Worm (Caenorhabditis elegans) whole organism, young adult: Measurements from ENCODE around the gene ugt-58.
A peak's percentile ranks its signal among the peaks of the same experiment; 100 is the strongest.

Experiments used
- B0019.2 ChIP-seq: fragments of 200-800 bp; sonication (Bioruptor generic); conservative IDR thresholded peaks from 2 replicates; pipeline ENCODE4 v1.3.6; 2022; ENCODE audit warnings: missing genetic modification reagents, missing genetic modification characterization, missing compliant biosample characterization
- F37B4.10 ChIP-seq: fragments of 200-800 bp; sonication (Bioruptor generic); IDR thresholded peaks from 2 replicates; pipeline ENCODE4 v1.3.6; 2022; ENCODE audit warnings: missing genetic modification characterization, missing compliant biosample characterization
- K11D2.4 ChIP-seq: fragments of 200-800 bp; sonication (Bioruptor generic); IDR thresholded peaks from 2 replicates; pipeline ENCODE4 v1.3.6; 2022; ENCODE audit warnings: missing genetic modification reagents, missing genetic modification characterization, missing compliant biosample characterization
- K12H6.12 ChIP-seq: fragments of 200-800 bp; sonication (Bioruptor generic); optimal IDR thresholded peaks from 2 replicates; lab custom pipeline; 2018; ENCODE audit warnings: mild to moderate bottlenecking, missing genetic modification characterization, missing compliant biosample characterization
- Y56A3A.18 ChIP-seq: fragments of 200-800 bp; sonication (Bioruptor generic); IDR thresholded peaks from 2 replicates; pipeline ENCODE4 v1.3.6; 2022; ENCODE audit warnings: missing genetic modification reagents, missing genetic modification characterization, missing compliant biosample characterization
- Y79H2A.3 ChIP-seq: fragments of 200-800 bp; sonication (Bioruptor generic); conservative IDR thresholded peaks from 2 replicates; pipeline ENCODE4 v1.3.6; 2022; ENCODE audit warnings: missing genetic modification reagents, missing genetic modification characterization, missing compliant biosample characterization
- ZK185.1 ChIP-seq: sonication (generic microtip); optimal IDR thresholded peaks from 2 replicates; lab custom pipeline; 2016; ENCODE audit warnings: mild to moderate bottlenecking, missing genetic modification characterization, missing compliant biosample characterization; ENCODE audit not compliant: poor library complexity, severe bottlenecking
- akir-1 ChIP-seq: fragments of 200-800 bp; sonication (Bioruptor generic); optimal IDR thresholded peaks from 2 replicates; lab custom pipeline; 2018; ENCODE audit warnings: mild to moderate bottlenecking, missing genetic modification characterization, moderate library complexity, missing compliant biosample characterization
- aptf-3 ChIP-seq: fragments of 200-800 bp; sonication (Bioruptor generic); IDR thresholded peaks from 2 replicates; pipeline ENCODE4 v1.3.6; 2022; ENCODE audit warnings: missing genetic modification characterization, missing compliant biosample characterization
- athp-1 ChIP-seq: sonication (generic microtip); optimal IDR thresholded peaks from 2 replicates; lab custom pipeline; 2017; ENCODE audit warnings: mild to moderate bottlenecking, missing genetic modification characterization, missing compliant biosample characterization
- attf-6 ChIP-seq: fragments of 200-800 bp; sonication (Bioruptor generic); IDR thresholded peaks from 2 replicates; pipeline ENCODE4 v1.3.6; 2022; ENCODE audit warnings: missing genetic modification reagents, missing genetic modification characterization, missing compliant biosample characterization
- bed-1 ChIP-seq: fragments of 200-800 bp; sonication (Bioruptor generic); IDR thresholded peaks from 2 replicates; pipeline ENCODE4 v1.3.6; 2022; ENCODE audit warnings: missing genetic modification reagents, missing genetic modification characterization, missing compliant biosample characterization
- bed-2 ChIP-seq: fragments of 200-800 bp; sonication (Bioruptor generic); IDR thresholded peaks from 2 replicates; pipeline ENCODE4 v1.3.6; 2022; ENCODE audit warnings: missing genetic modification reagents, missing genetic modification characterization, missing compliant biosample characterization
- cebp-1 ChIP-seq, 2 experiments: fragments of 200-800 bp in 1 of 2; sonication (Bioruptor generic) in 1 of 2; sonication (generic microtip) in 1 of 2; IDR thresholded peaks in 1 of 2; optimal IDR thresholded peaks in 1 of 2; 2 replicates each; pipeline versions ENCODE4 v1.3.6 to Lab custom; 2017 to 2022; ENCODE audit warnings: missing compliant biosample characterization in 2 of 2, missing genetic modification characterization in 2 of 2, mild to moderate bottlenecking in 1 of 2, missing genetic modification reagents in 1 of 2, moderate library complexity in 1 of 2
- ceh-100 ChIP-seq: fragments of 200-800 bp; sonication (Bioruptor generic); IDR thresholded peaks from 2 replicates; pipeline ENCODE4 v1.3.6; 2022; ENCODE audit warnings: missing genetic modification reagents, missing genetic modification characterization, missing compliant biosample characterization
- chd-7 ChIP-seq: sonication (generic microtip); optimal IDR thresholded peaks from 2 replicates; lab custom pipeline; 2016; ENCODE audit warnings: mild to moderate bottlenecking, missing genetic modification characterization, moderate library complexity, missing compliant biosample characterization
- dox-1 ChIP-seq: fragments of 200-800 bp; sonication (Bioruptor generic); IDR thresholded peaks from 2 replicates; pipeline ENCODE4 v1.3.6; 2022; ENCODE audit warnings: missing genetic modification reagents, missing genetic modification characterization, missing compliant biosample characterization
- dpl-1 ChIP-seq: fragments of 150-350 bp; optimal IDR thresholded peaks from 2 replicates; lab custom pipeline; 2014; ENCODE audit warnings: missing biosample characterization, missing genetic modification reagents, missing genetic modification characterization
- efl-1 ChIP-seq: fragments of 150-350 bp; optimal IDR thresholded peaks from 2 replicates; lab custom pipeline; 2014; ENCODE audit warnings: missing biosample characterization, missing genetic modification reagents, missing genetic modification characterization
- gei-17 ChIP-seq: fragments of 200-800 bp; sonication (Bioruptor generic); optimal IDR thresholded peaks from 2 replicates; lab custom pipeline; 2018; ENCODE audit warnings: mild to moderate bottlenecking, missing genetic modification characterization, missing compliant biosample characterization
- him-1 ChIP-seq: sonication (generic microtip); optimal IDR thresholded peaks from 2 replicates; lab custom pipeline; 2016; ENCODE audit warnings: missing genotype, missing genetic modification reagents, missing genetic modification characterization, missing compliant biosample characterization
- hlh-12 ChIP-seq: sonication (generic microtip); optimal IDR thresholded peaks from 2 replicates; lab custom pipeline; 2016; ENCODE audit warnings: missing genetic modification characterization, missing compliant biosample characterization
- hmg-1.2 ChIP-seq: fragments of 200-800 bp; sonication (Bioruptor generic); IDR thresholded peaks from 2 replicates; pipeline ENCODE4 v1.3.6; 2022; ENCODE audit warnings: missing genetic modification reagents, missing genetic modification characterization, missing compliant biosample characterization
- hmg-20 ChIP-seq: fragments of 200-800 bp; sonication (Bioruptor generic); IDR thresholded peaks from 2 replicates; pipeline ENCODE4 v1.3.6; 2022; ENCODE audit warnings: missing genetic modification reagents, missing genetic modification characterization, missing compliant biosample characterization
- lin-35 ChIP-seq, 3 experiments: fragments of 150-350 bp in 2 of 3; sonication (generic microtip) in 1 of 3; optimal IDR thresholded peaks; 2 replicates each; lab custom pipeline; 2014 to 2018; ENCODE audit warnings: missing biosample characterization in 3 of 3, missing genetic modification characterization in 3 of 3, missing genetic modification reagents in 3 of 3
- lin-40 ChIP-seq: sonication (generic microtip); optimal IDR thresholded peaks from 2 replicates; lab custom pipeline; 2016; ENCODE audit warnings: missing genetic modification characterization, mild to moderate bottlenecking, missing compliant biosample characterization, missing genotype, missing genetic modification reagents
- lir-1 ChIP-seq: fragments of 200-800 bp; sonication (Bioruptor generic); conservative IDR thresholded peaks from 2 replicates; pipeline ENCODE4 v1.3.6; 2022; ENCODE audit warnings: missing genetic modification reagents, missing genetic modification characterization, missing compliant biosample characterization
- madf-10 ChIP-seq: sonication (generic microtip); optimal IDR thresholded peaks from 2 replicates; lab custom pipeline; 2016; ENCODE audit warnings: mild to moderate bottlenecking, missing genetic modification characterization, missing compliant biosample characterization
- madf-3 ChIP-seq: fragments of 200-800 bp; sonication (Bioruptor generic); IDR thresholded peaks from 2 replicates; pipeline ENCODE4 v1.3.6; 2022; ENCODE audit warnings: missing genetic modification reagents, missing genetic modification characterization, missing compliant biosample characterization
- madf-6 ChIP-seq: fragments of 200-800 bp; sonication (Bioruptor generic); IDR thresholded peaks from 2 replicates; pipeline ENCODE4 v1.3.6; 2022; ENCODE audit warnings: missing genetic modification reagents, missing genetic modification characterization, missing compliant biosample characterization
- madf-8 ChIP-seq: fragments of 200-800 bp; sonication (Bioruptor generic); conservative IDR thresholded peaks from 2 replicates; pipeline ENCODE4 v1.3.6; 2022; ENCODE audit warnings: missing genetic modification reagents, missing genetic modification characterization, missing compliant biosample characterization
- nhr-179 ChIP-seq: sonication (generic microtip); optimal IDR thresholded peaks from 2 replicates; lab custom pipeline; 2016; ENCODE audit warnings: mild to moderate bottlenecking, missing genetic modification characterization, missing compliant biosample characterization
- nhr-27 ChIP-seq: fragments of 200-800 bp; sonication (Bioruptor generic); optimal IDR thresholded peaks from 2 replicates; lab custom pipeline; 2018; ENCODE audit warnings: mild to moderate bottlenecking, missing genetic modification characterization, moderate library complexity, missing compliant biosample characterization
- nhr-80 ChIP-seq: sonication (generic microtip); optimal IDR thresholded peaks from 2 replicates; lab custom pipeline; 2016; ENCODE audit warnings: missing genetic modification characterization, missing compliant biosample characterization
- rcor-1 ChIP-seq: fragments of 200-800 bp; sonication (Bioruptor generic); IDR thresholded peaks from 2 replicates; pipeline ENCODE4 v1.3.6; 2022; ENCODE audit warnings: missing genetic modification reagents, missing genetic modification characterization, missing compliant biosample characterization
- rpc-1 ChIP-seq, 2 experiments: fragments of 150-350 bp in 1 of 2; sonication (generic microtip) in 1 of 2; optimal IDR thresholded peaks; 2 replicates each; lab custom pipeline; 2014 to 2018; ENCODE audit warnings: missing biosample characterization in 1 of 2, missing genetic modification characterization in 1 of 2, missing genetic modification reagents in 1 of 2, missing genotype in 1 of 2
- sdz-38 ChIP-seq: sonication (generic microtip); optimal IDR thresholded peaks from 2 replicates; lab custom pipeline; 2016; ENCODE audit warnings: missing genotype, missing genetic modification characterization, missing compliant biosample characterization
- snpc-3.4 ChIP-seq: sonication (generic microtip); optimal IDR thresholded peaks from 2 replicates; lab custom pipeline; 2017; ENCODE audit warnings: missing genetic modification characterization, mild to moderate bottlenecking, missing compliant biosample characterization, antibody characterized with exemption, moderate library complexity, missing genotype, missing genetic modification reagents
- snpc-4 ChIP-seq, 5 experiments: fragments of 150-350 bp in 1 of 5; sonication (generic microtip) in 4 of 5; optimal IDR thresholded peaks; 2 replicates each; lab custom pipeline; 2014 to 2018; ENCODE audit warnings: missing genetic modification characterization in 5 of 5, missing biosample characterization in 3 of 5, antibody characterized with exemption in 2 of 5, mild to moderate bottlenecking in 2 of 5, missing compliant biosample characterization in 2 of 5, missing genotype in 2 of 5, moderate library complexity in 2 of 5, missing genetic modification reagents in 1 of 5
- tbp1 ChIP-seq: fragments of 200-800 bp; sonication (Bioruptor generic); optimal IDR thresholded peaks from 2 replicates; lab custom pipeline; 2018; ENCODE audit warnings: mild to moderate bottlenecking, missing genetic modification characterization, missing compliant biosample characterization
- unc-62 ChIP-seq: fragments of 150-350 bp; optimal IDR thresholded peaks from 2 replicates; lab custom pipeline; 2014; ENCODE audit warnings: missing biosample characterization, missing genetic modification reagents, missing genetic modification characterization

Gene ugt-58

DNA sequence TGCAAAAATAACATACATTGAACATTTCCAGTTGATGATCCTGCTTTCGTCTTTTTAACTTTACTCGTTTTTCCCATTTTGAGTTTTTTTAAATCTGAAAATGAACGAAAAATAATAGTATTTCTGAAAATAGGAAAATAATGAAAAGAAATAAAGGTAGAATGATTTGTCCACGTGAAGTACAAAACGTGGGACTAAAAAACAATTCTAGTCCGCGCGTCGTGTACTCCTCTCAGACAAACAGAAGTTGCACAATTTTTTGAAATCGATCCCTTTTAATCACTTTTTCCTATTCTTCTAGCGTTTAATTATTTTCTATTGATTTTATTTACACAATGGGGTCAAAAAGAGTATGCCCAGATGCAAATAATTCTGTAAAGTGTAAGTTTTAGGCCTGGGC lies 4.5 kb upstream of the ugt-58 start, which contains the start of the genes E02H1.1 and tag-124 (continued):
- no peak for TF ChIP-seq B0019.2 (GFP tag; lab: Robert Waterston, UW)
- 0 out of 2 replicates have a peak, but pooled peaks have one; percentile 49 for TF ChIP-seq madf-3 (GFP tag; lab: Robert Waterston, UW)
- peak; percentile 57 for TF ChIP-seq ceh-100 (GFP tag; lab: Robert Waterston, UW)
- TF ChIP-seq Y79H2A.3 (GFP tag; lab: Robert Waterston, UW) = no peak
- no peak for TF ChIP-seq hmg-20 (GFP tag; lab: Robert Waterston, UW)
- TF ChIP-seq tbp1 (GFP tag; lab: Kevin White, UChicago) = peak; percentile 21
- peak; percentile 70; the same call in 1 of the 2 replicates for TF ChIP-seq madf-6 (GFP tag; lab: Robert Waterston, UW)
- no peak for TF ChIP-seq gei-17 (GFP tag; lab: Kevin White, UChicago)
- TF ChIP-seq lin-40 (tag; lab: Kevin White, UChicago) = peak; percentile 70
- TF ChIP-seq K11D2.4 (GFP tag; lab: Robert Waterston, UW) = peak; percentile 76; the same call in 1 of the 2 replicates
- TF ChIP-seq rcor-1 (GFP tag; lab: Robert Waterston, UW) = peak; percentile 62
- TF ChIP-seq sdz-38 (tag; lab: Kevin White, UChicago) = no peak
- TF ChIP-seq cebp-1 (GFP tag; IDR thresholded peaks at IDR 0.05; lab: Robert Waterston, UW) = no peak
- peak; percentile 58 for TF ChIP-seq cebp-1 (tag; optimal IDR thresholded peaks at IDR 0.05; lab: Kevin White, UChicago)
- no peak for TF ChIP-seq efl-1 (GFP tag; lab: Kevin White, UChicago)
- no peak for TF ChIP-seq snpc-4 (GFP tag; optimal IDR thresholded peaks at IDR 0.05; lab: Kevin White, UChicago)
- peak in 2 of 4 experiments; percentile 22 to 29 for TF ChIP-seq snpc-4 (tag; optimal IDR thresholded peaks at IDR 0.05; lab: Kevin White, UChicago)
- TF ChIP-seq chd-7 (tag; lab: Kevin White, UChicago) = peak; percentile 29
- TF ChIP-seq K12H6.12 (tag; lab: Kevin White, UChicago) = peak; percentile 48
- TF ChIP-seq lir-1 = peak; percentile 50; the same call in 1 of the 2 replicates
- TF ChIP-seq madf-10 = peak; percentile 32
- TF ChIP-seq akir-1 (GFP tag; lab: Kevin White, UChicago) = peak; percentile 33
- peak; percentile 37; the same call in 1 of the 2 replicates for TF ChIP-seq dox-1 (GFP tag; lab: Robert Waterston, UW)
- TF ChIP-seq nhr-179 (tag; lab: Kevin White, UChicago) = no peak
- TF ChIP-seq madf-8 (GFP tag; lab: Robert Waterston, UW) = peak; percentile 29; the same call in 1 of the 2 replicates
- TF ChIP-seq bed-2 (GFP tag; lab: Robert Waterston, UW) = 0 out of 2 replicates have a peak, but pooled peaks have one; percentile 34
- no peak for TF ChIP-seq bed-1
- peak; percentile 44 for TF ChIP-seq athp-1 (tag; lab: Kevin White, UChicago)
- 0 out of 2 replicates have a peak, but pooled peaks have one; percentile 31 for TF ChIP-seq attf-6 (GFP tag; lab: Robert Waterston, UW)
- peak; percentile 40 for TF ChIP-seq him-1 (tag; lab: Kevin White, UChicago)
- no peak for TF ChIP-seq aptf-3 (GFP tag; lab: Robert Waterston, UW)
- TF ChIP-seq ZK185.1 (tag; lab: Kevin White, UChicago) = peak; percentile 93

DNA sequence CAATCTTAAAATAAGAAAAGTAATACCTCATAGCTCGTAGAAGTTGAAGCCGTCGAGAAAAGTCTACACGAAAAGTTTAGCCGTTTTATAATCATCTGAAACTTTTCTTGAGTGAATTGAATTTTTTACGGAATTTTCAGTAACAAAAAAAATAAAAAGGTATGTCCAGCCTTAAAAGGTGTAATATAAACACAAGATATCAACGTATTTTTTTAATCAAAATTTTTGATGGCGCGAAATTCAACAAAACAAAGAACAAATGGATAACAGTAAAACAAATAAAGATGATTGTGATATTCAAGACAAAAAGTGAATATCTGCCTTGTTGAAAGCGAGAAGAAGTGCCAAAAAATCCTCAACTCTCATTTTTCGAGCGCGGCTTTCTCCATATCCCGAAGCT lies 3.1 kb upstream of the ugt-58 start, which contains the start of gene eral-1:
TSS of gene eral-1 (minus strand) at position 101 of the 400 bp plus-strand sequence.
- no peak for TF ChIP-seq attf-6 (GFP tag; lab: Robert Waterston, UW)
- TF ChIP-seq F37B4.10 = no peak
- no peak for TF ChIP-seq nhr-27 (tag; lab: Kevin White, UChicago)
- TF ChIP-seq chd-7 (tag; lab: Kevin White, UChicago) = no peak
- TF ChIP-seq snpc-4 (GFP tag; optimal IDR thresholded peaks at IDR 0.05; lab: Kevin White, UChicago) = no peak
- no peak for TF ChIP-seq snpc-4 (tag; optimal IDR thresholded peaks at IDR 0.05; lab: Kevin White, UChicago)
- TF ChIP-seq hmg-1.2 = no peak
- no peak for TF ChIP-seq unc-62 (GFP tag; lab: Kevin White, UChicago)
- no peak for TF ChIP-seq nhr-80 (tag; lab: Kevin White, UChicago)
- TF ChIP-seq dpl-1 (GFP tag; lab: Kevin White, UChicago) = no peak
- no peak for TF ChIP-seq tbp1 (GFP tag; lab: Kevin White, UChicago)
- no peak for TF ChIP-seq snpc-3.4 (tag; lab: Kevin White, UChicago)
- TF ChIP-seq Y56A3A.18 (GFP tag; lab: Robert Waterston, UW) = no peak
- TF ChIP-seq rpc-1 (optimal IDR thresholded peaks at IDR 0.05; lab: Kevin White, UChicago) = no peak
- no peak for TF ChIP-seq rpc-1 (tag; optimal IDR thresholded peaks at IDR 0.05; lab: Kevin White, UChicago)
- TF ChIP-seq lin-35 (GFP tag; optimal IDR thresholded peaks at IDR 0.05; lab: Kevin White, UChicago) = no peak
- TF ChIP-seq hlh-12 = no peak
- TF ChIP-seq madf-8 (GFP tag; lab: Robert Waterston, UW) = no peak
- TF ChIP-seq, all 124 proteins: peak for 0
